Worm (Caenorhabditis elegans) whole organism, midembryonic: ENCODE results near the gene F25D1.5.

ENCODE experiments used
- T22C8.4 ChIP-seq: fragments of 200-800 bp; sonication (Bioruptor generic); IDR thresholded peaks from 2 replicates; pipeline ENCODE4 v1.3.6; 2022; ENCODE audit warnings: missing genetic modification characterization, missing compliant biosample characterization
- flt-1 ChIP-seq: fragments of 200-800 bp; sonication (Bioruptor generic); IDR thresholded peaks from 2 replicates; pipeline ENCODE4 v1.3.6; 2022; ENCODE audit warnings: missing genetic modification characterization, missing compliant biosample characterization
- tab-1 ChIP-seq: fragments of 200-800 bp; sonication (Bioruptor generic); IDR thresholded peaks from 2 replicates; pipeline ENCODE4 v1.3.6; 2022; ENCODE audit warnings: missing genetic modification characterization, missing compliant biosample characterization
- ztf-29 ChIP-seq: fragments of 200-800 bp; sonication (Bioruptor generic); IDR thresholded peaks from 2 replicates; pipeline ENCODE4 v1.3.6; 2022; ENCODE audit warnings: missing genetic modification reagents, missing genetic modification characterization, missing compliant biosample characterization

DNA sequence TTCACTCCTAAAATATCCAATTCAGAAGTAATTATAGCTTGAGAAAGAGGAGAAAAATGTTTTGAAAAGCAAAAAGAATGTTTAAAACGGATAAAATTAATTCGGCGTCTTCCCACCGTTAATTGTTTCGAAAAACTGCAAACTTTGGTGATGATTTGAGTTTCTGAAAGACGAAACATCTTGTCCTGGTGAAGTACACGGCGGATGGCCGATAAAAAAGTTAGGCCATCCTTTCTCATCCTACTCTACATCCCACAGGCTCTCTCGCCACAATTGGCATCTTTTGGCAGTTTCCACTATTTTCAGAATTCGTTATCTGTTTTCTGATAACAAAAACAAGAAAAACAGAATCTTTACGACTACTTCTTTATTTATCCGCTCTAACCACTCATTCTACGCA, 20.7 kb downstream of the F25D1.5 start, which contains the start of the genes C35A5.8 and hda-11:
- TF ChIP-seq ztf-29 (no peak), flt-1 (GFP tag; lab: Robert Waterston, UW) (peak; percentile 79; the same call in 1 of the 2 replicates), T22C8.4 (GFP tag; lab: Robert Waterston, UW) (no peak), tab-1 (no peak)
